Fruit fly (Drosophila melanogaster) Kc167 (cell line): Measurements from ENCODE around the gene Pvf2.

ENCODE experiments used
- Myc ChIP-seq: fragments of >200 bp; optimal IDR thresholded peaks from 2 replicates; lab custom pipeline; 2017; ENCODE audit warnings: missing external identifiers
- Sin3A ChIP-seq: fragments of >200 bp; optimal IDR thresholded peaks from 2 replicates; lab custom pipeline; 2018; ENCODE audit warnings: missing external identifiers
- h ChIP-seq: fragments of >200 bp; optimal IDR thresholded peaks from 3 replicates; lab custom pipeline; 2018; ENCODE audit warnings: missing external identifiers
- insv ChIP-seq: fragments of >200 bp; optimal IDR thresholded peaks from 3 replicates; lab custom pipeline; 2018; ENCODE audit warnings: missing external identifiers
- psq ChIP-seq: fragments of >200 bp; optimal IDR thresholded peaks from 2 replicates; lab custom pipeline; 2017; ENCODE audit warnings: missing external identifiers
- ttk ChIP-seq: sonication (Bioruptor generic); optimal IDR thresholded peaks from 2 replicates; lab custom pipeline; 2017; ENCODE audit warnings: missing external identifiers

dm6 chr2L:7071219-7071618 is 13.2 kb downstream of the Pvf2 start:
- TF ChIP-seq insv (lab: Kevin White, UChicago) (no peak), psq (no peak), Sin3A (lab: Kevin White, UChicago) (no peak), Myc (lab: Kevin White, UChicago) (no peak), h (no peak), ttk (lab: Kevin White, UChicago) (no peak)
